Fruit fly (Drosophila melanogaster) ovary, adult (tissue): ENCODE measurements around the gene CG17717.

Experiments
- CG17801 ChIP-seq: fragments of 200-800 bp; optimal IDR thresholded peaks from 2 replicates; lab custom pipeline; 2019; ENCODE audit warnings: missing biosample characterization, mild to moderate bottlenecking, missing genetic modification characterization, moderate library complexity; ENCODE audit not compliant: partially characterized antibody

CG17717 gene

DNA sequence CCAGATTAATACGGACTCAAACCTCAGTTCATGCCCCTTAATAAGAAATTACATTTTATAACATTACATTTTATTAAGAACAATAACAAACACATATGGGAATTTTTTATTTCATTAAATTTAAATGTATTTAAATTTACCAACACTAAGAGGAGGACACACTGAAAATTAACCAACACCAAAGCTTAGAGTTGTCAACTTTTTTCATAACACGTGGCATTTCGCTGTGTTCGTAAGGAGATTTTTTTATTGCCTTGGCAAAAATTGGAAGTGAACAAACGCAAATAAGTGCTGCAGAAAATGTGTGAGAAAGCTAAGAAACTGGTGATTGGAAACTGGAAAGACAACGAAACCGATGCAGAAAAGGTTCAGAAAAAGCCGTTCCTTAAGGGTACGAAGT lies 44.6 kb downstream of the CG17717 start, which contains the start of gene CG14443:
CG14443 (plus strand) TSS at position 301 of the 400 bp plus-strand sequence.
- no peak for TF ChIP-seq CG17801 (GFP tag; lab: Kevin White, UChicago)

dm6 chrX:6638123-6638522 lies 49.0 kb downstream of the CG17717 start:
- TF ChIP-seq CG17801 (GFP tag; lab: Kevin White, UChicago): no peak
